Worm (Caenorhabditis elegans): ENCODE results near the gene F35H8.1.

DNA sequence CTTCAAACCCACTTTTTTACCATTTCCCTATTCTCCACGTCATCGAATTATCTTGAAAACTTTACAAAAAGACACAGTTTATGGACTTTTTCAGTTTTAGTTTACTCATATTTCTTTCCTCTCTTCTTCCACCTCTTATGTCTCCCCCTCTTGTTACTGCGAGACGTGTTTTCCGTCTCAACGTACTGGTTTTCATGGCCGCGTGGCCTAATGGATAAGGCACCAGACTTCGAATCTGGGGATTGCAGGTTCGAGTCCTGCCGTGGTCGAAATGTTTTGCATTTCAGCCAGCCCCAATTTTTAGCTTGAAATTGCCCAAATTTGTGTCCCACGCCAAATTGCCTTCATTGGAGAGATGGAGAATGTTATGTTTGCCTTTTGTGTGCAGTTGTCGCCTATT is 13.0 kb upstream of the F35H8.1 start:
- TF ChIP-seq gei-8 (GFP tag; optimal IDR thresholded peaks at IDR 0.05) (peak; percentile 53), unc-62 (GFP tag; optimal IDR thresholded peaks at IDR 0.05 in 1 of 2) (no peak), unc-62 (tag; optimal IDR thresholded peaks at IDR 0.05) (no peak), lin-13 (GFP tag; optimal IDR thresholded peaks at IDR 0.05) (peak; percentile 5), dpl-1 (GFP tag; optimal IDR thresholded peaks at IDR 0.05) (peak; percentile 20)
